Worm (Caenorhabditis elegans) whole organism, L3 larva: ENCODE data around the gene clec-66.

ENCODE experiments used
- R02D3.7 ChIP-seq: fragments of 150-350 bp; optimal IDR thresholded peaks from 2 replicates; lab custom pipeline; 2014; ENCODE audit warnings: missing biosample characterization, missing genetic modification characterization
- ZK546.5 ChIP-seq: sonication (generic microtip); optimal IDR thresholded peaks from 2 replicates; lab custom pipeline; 2017; ENCODE audit warnings: missing biosample characterization, missing genetic modification characterization
- ama-1 ChIP-seq: fragments of 150-350 bp; optimal IDR thresholded peaks from 2 replicates; lab custom pipeline; 2018
- ceh-16 ChIP-seq: sonication (generic microtip); optimal IDR thresholded peaks from 2 replicates; lab custom pipeline; 2017; ENCODE audit warnings: missing biosample characterization, missing genetic modification characterization
- ceh-9 ChIP-seq: sonication (generic microtip); optimal IDR thresholded peaks from 2 replicates; lab custom pipeline; 2018; ENCODE audit warnings: missing biosample characterization, missing genetic modification characterization
- egl-27 ChIP-seq: sonication (generic microtip); optimal IDR thresholded peaks from 4 replicates; lab custom pipeline; 2017; ENCODE audit warnings: missing biosample characterization, missing genetic modification reagents, missing genetic modification characterization
- egl-5 ChIP-seq: fragments of 150-350 bp; optimal IDR thresholded peaks from 2 replicates; lab custom pipeline; 2017; ENCODE audit warnings: missing biosample characterization, missing genetic modification reagents, missing genetic modification characterization, inconsistent platforms
- elt-1 ChIP-seq: fragments of 150-350 bp; optimal IDR thresholded peaks from 2 replicates; lab custom pipeline; 2014; ENCODE audit warnings: missing biosample characterization, missing genetic modification characterization
- elt-2 ChIP-seq: sonication (generic microtip); optimal IDR thresholded peaks from 2 replicates; lab custom pipeline; 2016; ENCODE audit warnings: missing genetic modification reagents, mild to moderate bottlenecking, missing genetic modification characterization, missing compliant biosample characterization
- elt-3 ChIP-seq, 3 experiments: fragments of 150-350 bp in 1 of 3; sonication (generic microtip) in 2 of 3; optimal IDR thresholded peaks; 2 replicates in 2 of 3; 4 replicates in 1 of 3; lab custom pipeline; 2014 to 2017; ENCODE audit warnings: missing biosample characterization in 3 of 3, missing genetic modification characterization in 3 of 3
- eor-1 ChIP-seq, 2 experiments: fragments of 150-350 bp; optimal IDR thresholded peaks; 2 replicates each; lab custom pipeline; 2014 to 2018; ENCODE audit warnings: missing biosample characterization in 2 of 2, missing genetic modification characterization in 2 of 2
- fkh-10 ChIP-seq: sonication (generic microtip); optimal IDR thresholded peaks from 2 replicates; lab custom pipeline; 2017; ENCODE audit warnings: missing biosample characterization, missing genetic modification reagents, missing genetic modification characterization
- fkh-2 ChIP-seq: fragments of 150-350 bp; optimal IDR thresholded peaks from 2 replicates; lab custom pipeline; 2014; ENCODE audit warnings: missing biosample characterization, missing genetic modification reagents, missing genetic modification characterization
- fos-1 ChIP-seq: fragments of 150-350 bp; optimal IDR thresholded peaks from 2 replicates; lab custom pipeline; 2014; ENCODE audit warnings: missing biosample characterization, missing genetic modification characterization
- hmg-11 ChIP-seq: sonication (generic microtip); optimal IDR thresholded peaks from 2 replicates; lab custom pipeline; 2016; ENCODE audit warnings: missing genetic modification characterization, missing compliant biosample characterization
- lin-15B ChIP-seq: fragments of 150-350 bp; optimal IDR thresholded peaks from 2 replicates; lab custom pipeline; 2014; ENCODE audit warnings: missing biosample characterization, missing genetic modification characterization
- lin-39 ChIP-seq: fragments of 150-350 bp; optimal IDR thresholded peaks from 2 replicates; lab custom pipeline; 2018; ENCODE audit warnings: missing biosample characterization, missing genetic modification reagents, missing genetic modification characterization
- lsy-12 ChIP-seq: sonication (generic microtip); optimal IDR thresholded peaks from 2 replicates; lab custom pipeline; 2016; ENCODE audit warnings: mild to moderate bottlenecking, missing genetic modification characterization, missing compliant biosample characterization
- mdl-1 ChIP-seq: fragments of 150-350 bp; optimal IDR thresholded peaks from 2 replicates; lab custom pipeline; 2014; ENCODE audit warnings: missing biosample characterization, missing genetic modification characterization
- mml-1 ChIP-seq: fragments of 150-350 bp; sonication (generic microtip); optimal IDR thresholded peaks from 3 replicates; lab custom pipeline; 2014; ENCODE audit warnings: missing biosample characterization, missing genetic modification characterization
- nfya-1 ChIP-seq: sonication (generic microtip); optimal IDR thresholded peaks from 2 replicates; lab custom pipeline; 2017; ENCODE audit warnings: missing genetic modification characterization, mild to moderate bottlenecking, missing compliant biosample characterization, antibody characterized with exemption, moderate library complexity; ENCODE audit not compliant: insufficient read depth
- nhr-11 ChIP-seq: fragments of 150-350 bp; optimal IDR thresholded peaks from 2 replicates; lab custom pipeline; 2014; ENCODE audit warnings: missing biosample characterization, missing genetic modification characterization
- nhr-12 ChIP-seq: fragments of 150-350 bp; optimal IDR thresholded peaks from 2 replicates; lab custom pipeline; 2014; ENCODE audit warnings: missing biosample characterization, missing genetic modification characterization
- nhr-23 ChIP-seq: fragments of 150-350 bp; optimal IDR thresholded peaks from 2 replicates; lab custom pipeline; 2014; ENCODE audit warnings: missing biosample characterization, missing genetic modification reagents, missing genetic modification characterization
- nhr-237 ChIP-seq: fragments of 150-350 bp; optimal IDR thresholded peaks from 2 replicates; lab custom pipeline; 2014; ENCODE audit warnings: missing biosample characterization, missing genetic modification characterization
- nhr-25 ChIP-seq: sonication (generic microtip); optimal IDR thresholded peaks from 2 replicates; lab custom pipeline; 2017; ENCODE audit warnings: missing biosample characterization, missing genetic modification characterization
- nhr-43 ChIP-seq: sonication (generic microtip); optimal IDR thresholded peaks from 2 replicates; lab custom pipeline; 2016; ENCODE audit warnings: mild to moderate bottlenecking, missing genetic modification characterization, missing compliant biosample characterization; ENCODE audit not compliant: poor library complexity, severe bottlenecking
- nhr-67 ChIP-seq: fragments of 150-350 bp; optimal IDR thresholded peaks from 2 replicates; lab custom pipeline; 2014; ENCODE audit warnings: missing biosample characterization, missing genetic modification characterization
- nhr-76 ChIP-seq: fragments of 150-350 bp; sonication (generic microtip); optimal IDR thresholded peaks from 5 replicates; lab custom pipeline; 2014; ENCODE audit warnings: missing biosample characterization, missing genetic modification characterization
- nhr-77 ChIP-seq: fragments of 150-350 bp; optimal IDR thresholded peaks from 2 replicates; lab custom pipeline; 2014; ENCODE audit warnings: missing biosample characterization, missing genetic modification characterization
- pha-4 ChIP-seq: fragments of 150-350 bp; optimal IDR thresholded peaks from 2 replicates; lab custom pipeline; 2014; ENCODE audit warnings: missing biosample characterization, missing genetic modification reagents, missing genetic modification characterization
- pqm-1 ChIP-seq: fragments of 150-350 bp; optimal IDR thresholded peaks from 2 replicates; lab custom pipeline; 2017; ENCODE audit warnings: missing biosample characterization, missing genetic modification characterization, inconsistent platforms
- sea-2 ChIP-seq: fragments of 150-350 bp; sonication (generic microtip); optimal IDR thresholded peaks from 4 replicates; lab custom pipeline; 2014; ENCODE audit warnings: missing biosample characterization, missing genetic modification reagents, missing genetic modification characterization
- skn-1 ChIP-seq: fragments of 150-350 bp; optimal IDR thresholded peaks from 2 replicates; lab custom pipeline; 2014; ENCODE audit warnings: missing biosample characterization, missing genetic modification characterization
- snpc-4 ChIP-seq: fragments of 150-350 bp; optimal IDR thresholded peaks from 2 replicates; lab custom pipeline; 2014; ENCODE audit warnings: missing biosample characterization, missing genetic modification characterization
- tbx-2 ChIP-seq: sonication (generic microtip); optimal IDR thresholded peaks from 2 replicates; lab custom pipeline; 2016; ENCODE audit warnings: mild to moderate bottlenecking, missing genetic modification characterization, missing compliant biosample characterization
- unc-39 ChIP-seq: sonication (generic microtip); optimal IDR thresholded peaks from 4 replicates; lab custom pipeline; 2017; ENCODE audit warnings: missing biosample characterization, missing genetic modification characterization
- unc-62 ChIP-seq: fragments of 150-350 bp; sonication (generic microtip); optimal IDR thresholded peaks from 4 replicates; lab custom pipeline; 2014; ENCODE audit warnings: missing biosample characterization, missing genetic modification reagents, missing genetic modification characterization
- zag-1 ChIP-seq: fragments of 150-350 bp; optimal IDR thresholded peaks from 2 replicates; lab custom pipeline; 2014; ENCODE audit warnings: missing biosample characterization, missing genetic modification characterization
- ztf-11 ChIP-seq: fragments of 150-350 bp; optimal IDR thresholded peaks from 2 replicates; lab custom pipeline; 2014; ENCODE audit warnings: missing biosample characterization, missing genetic modification characterization

clec-66 gene

ce11 chrII:12904174-12904573 is at the start of gene clec-66:
Gene clec-66, plus strand, starts transcription at chrII:12904398.
- no peak for TF ChIP-seq mml-1 (tag; lab: Kevin White, UChicago)
- no peak for TF ChIP-seq unc-39
- peak; percentile 18 for TF ChIP-seq pqm-1
- TF ChIP-seq elt-1, result no peak
- no peak for TF ChIP-seq nhr-67 (tag; lab: Kevin White, UChicago)
- TF ChIP-seq elt-2 (tag; lab: Kevin White, UChicago), result peak; percentile 27
- TF ChIP-seq nhr-25 (tag; lab: Kevin White, UChicago), result no peak

- TF ChIP-seq fos-1 (tag; lab: Kevin White, UChicago) (no peak), egl-5 (tag; lab: Kevin White, UChicago) (no peak), fkh-2 (tag; lab: Kevin White, UChicago) (no peak), tbx-2 (no peak)
- TF ChIP-seq, all 47 proteins: peak for 0
Measured at ce11 chrII:12855900-12856299, 48.3 kb upstream of the clec-66 start, which contains the start of gene Y46G5A.29. Gene Y46G5A.29, plus strand, starts transcription at chrII:12856200.

- no peak for TF ChIP-seq lin-39
- no peak for TF ChIP-seq skn-1
- no peak for TF ChIP-seq ztf-11 (tag; lab: Kevin White, UChicago)
- no peak for TF ChIP-seq elt-3 (tag; optimal IDR thresholded peaks at IDR 0.05; lab: Kevin White, UChicago)
- no peak for TF ChIP-seq unc-62
- TF ChIP-seq unc-39, result no peak
- TF ChIP-seq snpc-4 (tag; lab: Kevin White, UChicago), result no peak
- no peak for TF ChIP-seq pha-4 (tag; lab: Kevin White, UChicago)
- TF ChIP-seq sea-2, result no peak
- TF ChIP-seq nhr-25 (tag; lab: Kevin White, UChicago), result no peak
- TF ChIP-seq nhr-12 (tag; lab: Kevin White, UChicago), result no peak
- no peak for TF ChIP-seq mdl-1 (tag; lab: Kevin White, UChicago)
- no peak for TF ChIP-seq nhr-76 (tag; lab: Kevin White, UChicago)
Measured at ce11 chrII:12865604-12866003, 38.6 kb upstream of the clec-66 start, which contains the start of gene snf-5. Gene snf-5, minus strand, starts transcription at chrII:12865785.

ce11 chrII:12866079-12866478 is 38.1 kb upstream of the clec-66 start:
- TF ChIP-seq ama-1 (lab: Kevin White, UChicago) (no peak), hmg-11 (tag; lab: Kevin White, UChicago) (no peak)
- TF ChIP-seq, all 47 proteins: peak for 0

- TF ChIP-seq nhr-67 (tag; lab: Kevin White, UChicago), result no peak
- peak; percentile 75 for TF ChIP-seq nfya-1
- TF ChIP-seq lsy-12 (tag; lab: Kevin White, UChicago), result peak; percentile 35
Measured at ce11 chrII:12878071-12878668, 26.0 kb upstream of the clec-66 start, which contains the start of gene gsy-1. Gene gsy-1, minus strand, starts transcription at chrII:12878121.

- TF ChIP-seq unc-62, result no peak
- TF ChIP-seq lin-15B, result no peak
- no peak for TF ChIP-seq R02D3.7 (tag; lab: Kevin White, UChicago)
- no peak for TF ChIP-seq nhr-77 (tag; lab: Kevin White, UChicago)
- TF ChIP-seq nhr-43 (tag; lab: Kevin White, UChicago), result no peak
- TF ChIP-seq nhr-11 (tag; lab: Kevin White, UChicago), result no peak
- no peak for TF ChIP-seq tbx-2
- no peak for TF ChIP-seq ceh-9 (tag; lab: Kevin White, UChicago)
- no peak for TF ChIP-seq nhr-12 (tag; lab: Kevin White, UChicago)
- TF ChIP-seq elt-3 (tag; optimal IDR thresholded peaks at IDR 0.05; lab: Kevin White, UChicago), result no peak
- no peak for TF ChIP-seq eor-1 (tag; optimal IDR thresholded peaks at IDR 0.05; lab: Kevin White, UChicago)
- TF ChIP-seq fkh-10 (GFP tag; lab: Kevin White, UChicago), result no peak
- TF ChIP-seq lsy-12 (tag; lab: Kevin White, UChicago), result peak; percentile 17
- TF ChIP-seq ama-1 (lab: Kevin White, UChicago), result peak; percentile 27
- peak; percentile 27 for TF ChIP-seq nfya-1
- TF ChIP-seq nhr-25 (tag; lab: Kevin White, UChicago), result no peak
- TF ChIP-seq elt-2 (tag; lab: Kevin White, UChicago), result peak; percentile 98
- peak; percentile 93 for TF ChIP-seq pha-4 (tag; lab: Kevin White, UChicago)
- no peak for TF ChIP-seq zag-1
- TF ChIP-seq fos-1 (tag; lab: Kevin White, UChicago), result no peak
- TF ChIP-seq nhr-237, result no peak
- TF ChIP-seq fkh-2 (tag; lab: Kevin White, UChicago), result no peak
- no peak for TF ChIP-seq ceh-16 (tag; lab: Kevin White, UChicago)
- no peak for TF ChIP-seq ZK546.5 (tag; lab: Kevin White, UChicago)
- peak; percentile 9 for TF ChIP-seq snpc-4 (tag; lab: Kevin White, UChicago)
- peak; percentile 38 for TF ChIP-seq mdl-1 (tag; lab: Kevin White, UChicago)
- TF ChIP-seq ztf-11 (tag; lab: Kevin White, UChicago), result no peak
- TF ChIP-seq sea-2, result no peak
- no peak for TF ChIP-seq egl-27 (tag; lab: Kevin White, UChicago)
- peak; percentile 34 for TF ChIP-seq lin-39
- TF ChIP-seq unc-39, result no peak
- TF ChIP-seq elt-1, result no peak
- TF ChIP-seq nhr-23 (tag; lab: Kevin White, UChicago), result no peak
- no peak for TF ChIP-seq nhr-67 (tag; lab: Kevin White, UChicago)
Measured at ce11 chrII:12878697-12879096, 25.5 kb upstream of the clec-66 start.
